Worm (Caenorhabditis elegans) whole organism, L1 larva: ENCODE measurements around the gene ZK1193.2.

Experiments
- C04F5.9 ChIP-seq: sonication (generic microtip); optimal IDR thresholded peaks from 2 replicates; lab custom pipeline; 2016; ENCODE audit warnings: missing genetic modification characterization, missing compliant biosample characterization
- C34B4.2 ChIP-seq: sonication (generic microtip); optimal IDR thresholded peaks from 2 replicates; lab custom pipeline; 2017; ENCODE audit warnings: mild to moderate bottlenecking, missing genetic modification characterization, missing compliant biosample characterization
- F16B12.6 ChIP-seq: fragments of 150-350 bp; optimal IDR thresholded peaks from 2 replicates; lab custom pipeline; 2014; ENCODE audit warnings: missing biosample characterization, missing genetic modification characterization
- aha-1 ChIP-seq: fragments of 150-350 bp; optimal IDR thresholded peaks from 2 replicates; lab custom pipeline; 2014; ENCODE audit warnings: missing biosample characterization, missing genetic modification characterization
- ama-1 ChIP-seq: fragments of 150-350 bp; optimal IDR thresholded peaks from 2 replicates; lab custom pipeline; 2014
- blmp-1 ChIP-seq: fragments of 150-350 bp; optimal IDR thresholded peaks from 2 replicates; lab custom pipeline; 2014; ENCODE audit warnings: missing biosample characterization, missing genetic modification characterization
- ceh-8 ChIP-seq: fragments of 200-800 bp; sonication (Bioruptor generic); optimal IDR thresholded peaks from 2 replicates; lab custom pipeline; 2018; ENCODE audit warnings: mild to moderate bottlenecking, missing genetic modification characterization, moderate library complexity, missing compliant biosample characterization
- ceh-82 ChIP-seq, 3 experiments: fragments of 150-350 bp in 1 of 3; sonication (generic microtip) in 2 of 3; optimal IDR thresholded peaks; 2 replicates each; lab custom pipeline; 2014 to 2017; ENCODE audit warnings: missing biosample characterization in 3 of 3, missing genetic modification characterization in 3 of 3
- ceh-88 ChIP-seq: fragments of 200-800 bp; sonication (Bioruptor generic); IDR thresholded peaks from 2 replicates; pipeline ENCODE4 v1.3.6; 2022; ENCODE audit warnings: missing genetic modification characterization, missing compliant biosample characterization
- ceh-90 ChIP-seq: sonication (generic microtip); optimal IDR thresholded peaks from 2 replicates; lab custom pipeline; 2016; ENCODE audit warnings: missing genetic modification characterization, missing compliant biosample characterization
- dpl-1 ChIP-seq, 3 experiments: fragments of 150-350 bp in 2 of 3; sonication (generic microtip) in 1 of 3; optimal IDR thresholded peaks; 2 replicates each; lab custom pipeline; 2014 to 2017; ENCODE audit warnings: missing biosample characterization in 3 of 3, missing genetic modification characterization in 3 of 3, missing genetic modification reagents in 3 of 3
- efl-1 ChIP-seq, 4 experiments: fragments of 150-350 bp; optimal IDR thresholded peaks in 3 of 4; peaks in 1 of 4; 1 replicate in 1 of 4; 2 replicates in 3 of 4; lab custom pipeline; 2014; ENCODE audit warnings: missing biosample characterization in 2 of 4, missing genetic modification characterization in 2 of 4, missing genetic modification reagents in 2 of 4
- efl-3 ChIP-seq: fragments of 200-800 bp; sonication (Bioruptor generic); optimal IDR thresholded peaks from 2 replicates; lab custom pipeline; 2018; ENCODE audit warnings: mild to moderate bottlenecking, missing genetic modification characterization, missing compliant biosample characterization
- elt-3 ChIP-seq, 6 experiments: fragments of 150-350 bp in 1 of 6; sonication (generic microtip); optimal IDR thresholded peaks; 2 replicates each; lab custom pipeline; 2017 to 2018; ENCODE audit warnings: missing biosample characterization in 6 of 6, missing genetic modification characterization in 6 of 6, inconsistent platforms in 1 of 6
- ets-5 ChIP-seq: fragments of 200-800 bp; sonication (Bioruptor generic); IDR thresholded peaks from 2 replicates; pipeline ENCODE4 v1.3.6; 2022; ENCODE audit warnings: missing genetic modification characterization, missing compliant biosample characterization
- fkh-4 ChIP-seq: sonication (generic microtip); optimal IDR thresholded peaks from 2 replicates; lab custom pipeline; 2016; ENCODE audit warnings: missing compliant biosample characterization, missing genetic modification characterization, borderline replicate concordance
- fkh-8 ChIP-seq: sonication (generic microtip); optimal IDR thresholded peaks from 2 replicates; lab custom pipeline; 2016; ENCODE audit warnings: mild to moderate bottlenecking, missing genetic modification characterization, missing compliant biosample characterization
- fos-1 ChIP-seq: fragments of 150-350 bp; optimal IDR thresholded peaks from 2 replicates; lab custom pipeline; 2014; ENCODE audit warnings: missing biosample characterization, missing genetic modification characterization
- hlh-17 ChIP-seq: fragments of 200-800 bp; sonication (Bioruptor generic); optimal IDR thresholded peaks from 2 replicates; lab custom pipeline; 2018; ENCODE audit warnings: missing genetic modification characterization, mild to moderate bottlenecking, missing compliant biosample characterization, moderate library complexity, borderline replicate concordance
- hpl-2 ChIP-seq: fragments of 150-350 bp; optimal IDR thresholded peaks from 2 replicates; lab custom pipeline; 2014; ENCODE audit warnings: missing biosample characterization, missing genetic modification reagents, missing genetic modification characterization
- isw-1 ChIP-seq: fragments of 200-800 bp; sonication (Bioruptor generic); IDR thresholded peaks from 2 replicates; pipeline ENCODE4 v1.3.6; 2022; ENCODE audit warnings: missing genetic modification characterization, missing compliant biosample characterization
- lin-13 ChIP-seq: fragments of 150-350 bp; optimal IDR thresholded peaks from 2 replicates; lab custom pipeline; 2014; ENCODE audit warnings: missing biosample characterization, missing genetic modification reagents, missing genetic modification characterization
- lin-15B ChIP-seq: fragments of 150-350 bp; sonication (generic microtip); optimal IDR thresholded peaks from 3 replicates; lab custom pipeline; 2014; ENCODE audit warnings: missing biosample characterization, missing genetic modification characterization
- lin-35 ChIP-seq, 2 experiments: fragments of 150-350 bp; optimal IDR thresholded peaks; 2 replicates each; lab custom pipeline; 2014; ENCODE audit warnings: missing biosample characterization in 2 of 2, missing genetic modification characterization in 2 of 2, missing genetic modification reagents in 2 of 2
- lir-3 ChIP-seq: sonication (generic microtip); optimal IDR thresholded peaks from 2 replicates; lab custom pipeline; 2016; ENCODE audit warnings: mild to moderate bottlenecking, missing genetic modification characterization, moderate library complexity, missing compliant biosample characterization; ENCODE audit not compliant: poor library complexity
- mab-9 ChIP-seq: fragments of 200-800 bp; sonication (Bioruptor generic); IDR thresholded peaks from 2 replicates; pipeline ENCODE4 v1.3.6; 2022; ENCODE audit warnings: missing genetic modification reagents, missing genetic modification characterization, missing compliant biosample characterization
- mdl-1 ChIP-seq, 2 experiments: fragments of 150-350 bp; optimal IDR thresholded peaks; 2 replicates each; lab custom pipeline; 2014 to 2017; ENCODE audit warnings: missing biosample characterization in 2 of 2, missing genetic modification characterization in 2 of 2, inconsistent platforms in 1 of 2
- mep-1 ChIP-seq: fragments of 150-350 bp; optimal IDR thresholded peaks from 2 replicates; lab custom pipeline; 2014; ENCODE audit warnings: missing biosample characterization, missing genetic modification characterization
- nhr-19 ChIP-seq: fragments of 200-800 bp; sonication (Bioruptor generic); conservative IDR thresholded peaks from 2 replicates; pipeline ENCODE4 v1.3.6; 2022; ENCODE audit warnings: missing genetic modification characterization, missing compliant biosample characterization
- nhr-20 ChIP-seq: sonication (generic microtip); optimal IDR thresholded peaks from 2 replicates; lab custom pipeline; 2016; ENCODE audit warnings: mild to moderate bottlenecking, missing genetic modification characterization, missing compliant biosample characterization
- nhr-237 ChIP-seq: fragments of 150-350 bp; optimal IDR thresholded peaks from 2 replicates; lab custom pipeline; 2014; ENCODE audit warnings: missing biosample characterization, missing genetic modification characterization
- nhr-28 ChIP-seq: fragments of 150-350 bp; optimal IDR thresholded peaks from 2 replicates; lab custom pipeline; 2014; ENCODE audit warnings: missing biosample characterization, missing genetic modification characterization
- nhr-47 ChIP-seq: sonication (generic microtip); optimal IDR thresholded peaks from 2 replicates; lab custom pipeline; 2016; ENCODE audit warnings: mild to moderate bottlenecking, missing genetic modification characterization, moderate library complexity, missing compliant biosample characterization
- nhr-71 ChIP-seq: sonication (generic microtip); optimal IDR thresholded peaks from 2 replicates; lab custom pipeline; 2016; ENCODE audit warnings: mild to moderate bottlenecking, missing genetic modification characterization, moderate library complexity, missing compliant biosample characterization
- nhr-76 ChIP-seq: sonication (generic microtip); optimal IDR thresholded peaks from 2 replicates; lab custom pipeline; 2017; ENCODE audit warnings: missing biosample characterization, missing genetic modification characterization
- nhr-84 ChIP-seq: sonication (generic microtip); optimal IDR thresholded peaks from 2 replicates; lab custom pipeline; 2017; ENCODE audit warnings: missing biosample characterization, missing genetic modification characterization
- nhr-85 ChIP-seq: sonication (generic microtip); peaks from one replicate; lab custom pipeline; 2016; ENCODE audit warnings: missing genetic modification characterization, inconsistent platforms, missing compliant biosample characterization
- snpc-4 ChIP-seq: fragments of 150-350 bp; optimal IDR thresholded peaks from 2 replicates; lab custom pipeline; 2014; ENCODE audit warnings: missing biosample characterization, missing genetic modification characterization
- tlp-1 ChIP-seq: fragments of 150-350 bp; optimal IDR thresholded peaks from 2 replicates; lab custom pipeline; 2014; ENCODE audit warnings: missing biosample characterization, missing genetic modification characterization
- unc-30 ChIP-seq: sonication (generic microtip); optimal IDR thresholded peaks from 2 replicates; lab custom pipeline; 2017; ENCODE audit warnings: missing biosample characterization, missing genetic modification characterization
- unc-62 ChIP-seq: fragments of 150-350 bp; optimal IDR thresholded peaks from 2 replicates; lab custom pipeline; 2014; ENCODE audit warnings: missing biosample characterization, missing genetic modification reagents, missing genetic modification characterization
- unc-86 ChIP-seq: sonication (generic microtip); optimal IDR thresholded peaks from 2 replicates; lab custom pipeline; 2016; ENCODE audit warnings: missing genetic modification characterization, missing compliant biosample characterization
- unc-98 ChIP-seq: fragments of 200-800 bp; sonication (Bioruptor generic); IDR thresholded peaks from 2 replicates; pipeline ENCODE4 v1.3.6; 2022; ENCODE audit warnings: missing genetic modification characterization, missing compliant biosample characterization
- vab-15 ChIP-seq: sonication (generic microtip); optimal IDR thresholded peaks from 2 replicates; lab custom pipeline; 2017; ENCODE audit warnings: missing genotype, mild to moderate bottlenecking, missing genetic modification characterization, missing compliant biosample characterization
- xbp-1 ChIP-seq: sonication (generic microtip); optimal IDR thresholded peaks from 2 replicates; lab custom pipeline; 2016; ENCODE audit warnings: missing genetic modification characterization, missing compliant biosample characterization
- ztf-4 ChIP-seq: fragments of 150-350 bp; optimal IDR thresholded peaks from 2 replicates; lab custom pipeline; 2014; ENCODE audit warnings: missing biosample characterization, missing genetic modification characterization

The ZK1193.2 gene

ce11 chrX:421785-422657 lies 3.4 kb downstream of the ZK1193.2 start:
- TF ChIP-seq nhr-85 (tag; lab: Kevin White, UChicago) (no peak), snpc-4 (tag; lab: Kevin White, UChicago) (no peak)

DNA sequence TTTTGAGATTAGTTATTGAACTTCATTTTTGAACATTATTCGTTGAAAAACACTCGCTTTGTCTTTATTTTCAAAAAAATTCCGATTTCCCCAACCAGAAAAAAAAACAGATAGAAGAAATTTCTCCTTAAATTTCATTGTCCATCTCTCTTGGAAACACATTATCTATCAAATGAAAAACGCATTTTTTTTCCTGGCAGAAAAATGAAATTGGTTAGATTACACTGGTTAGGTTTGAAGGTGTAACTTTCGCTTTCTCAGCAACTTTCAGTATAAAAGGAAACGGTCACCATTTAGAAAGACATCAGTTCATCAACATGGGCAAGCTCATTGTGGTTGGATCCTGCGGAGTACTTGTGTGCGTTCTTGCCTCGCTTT lies 4.0 kb downstream of the ZK1193.2 start, which contains the start of gene col-19:
Gene col-19 (plus strand): TSS at position 301 of the 378 bp plus-strand sequence.
- TF ChIP-seq mab-9: no peak
- TF ChIP-seq ztf-4 (tag; lab: Kevin White, UChicago): no peak
- TF ChIP-seq aha-1: no peak
- no peak for TF ChIP-seq mep-1 (tag; lab: Kevin White, UChicago)
- TF ChIP-seq xbp-1 (tag; lab: Kevin White, UChicago): no peak
- TF ChIP-seq unc-86 (tag; lab: Kevin White, UChicago): no peak

DNA sequence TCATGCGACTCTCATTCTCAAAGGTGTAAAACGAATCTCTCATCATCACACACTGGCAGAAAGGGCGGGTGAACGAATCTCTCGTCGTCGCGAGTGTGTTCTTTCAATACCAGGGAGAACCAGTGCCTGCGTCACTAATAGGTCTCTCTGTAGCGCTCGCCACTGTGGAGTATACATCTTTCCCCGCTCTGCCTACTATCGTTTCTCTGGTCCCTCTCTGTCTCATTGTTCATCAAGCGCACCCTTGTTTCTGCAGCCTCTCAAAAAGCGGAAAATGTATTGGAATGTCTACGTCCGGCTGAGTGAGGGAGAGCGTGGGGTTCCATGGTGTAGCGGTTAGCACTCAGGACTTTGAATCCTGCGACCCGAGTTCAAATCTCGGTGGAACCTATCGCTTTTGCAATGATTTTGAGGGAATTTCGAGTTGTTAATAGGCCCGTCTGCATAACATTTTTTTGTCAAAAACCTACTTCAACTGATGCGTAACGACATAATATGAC lies 15.3 kb downstream of the ZK1193.2 start:
- TF ChIP-seq C34B4.2 (tag; lab: Kevin White, UChicago) (no peak), isw-1 (GFP tag; lab: Robert Waterston, UW) (peak; percentile 53), ceh-82 (tag; optimal IDR thresholded peaks at IDR 0.05; lab: Kevin White, UChicago) (peak; percentile 77 to 92 (median 86)), lin-35 (GFP tag; optimal IDR thresholded peaks at IDR 0.05; lab: Kevin White, UChicago) (peak; percentile 64 to 82), nhr-85 (tag; lab: Kevin White, UChicago) (peak; percentile 89), fos-1 (tag; lab: Kevin White, UChicago) (peak; percentile 57), unc-62 (GFP tag; lab: Kevin White, UChicago) (no peak), nhr-28 (tag; lab: Kevin White, UChicago) (no peak), unc-98 (GFP tag; lab: Robert Waterston, UW) (peak; percentile 39; the same call in 1 of the 2 replicates), ama-1 (lab: Kevin White, UChicago) (no peak), ceh-90 (no peak), C04F5.9 (peak; percentile 72), fkh-4 (tag; lab: Kevin White, UChicago) (peak; percentile 48), hpl-2 (GFP tag; lab: Kevin White, UChicago) (peak; percentile 84), dpl-1 (GFP tag; optimal IDR thresholded peaks at IDR 0.05; lab: Kevin White, UChicago) (peak in 2 of 3 experiments; percentile 53), fkh-8 (tag; lab: Kevin White, UChicago) (peak; percentile 87), elt-3 (tag; optimal IDR thresholded peaks at IDR 0.05; lab: Kevin White, UChicago) (peak in 3 of 6 experiments; percentile 20 to 79 (median 49)), efl-3 (GFP tag; lab: Kevin White, UChicago) (no peak), nhr-84 (no peak), mab-9 (peak; percentile 57; the same call in 1 of the 2 replicates), efl-1 (optimal IDR thresholded peaks at IDR 0.05; lab: Kevin White, UChicago) (peak; percentile 64 to 68), efl-1 (GFP tag; optimal IDR thresholded peaks at IDR 0.05 in 1 of 2; lab: Kevin White, UChicago) (peak in 1 of 2 experiments; percentile 94), vab-15 (tag; lab: Kevin White, UChicago) (no peak), nhr-20 (tag; lab: Kevin White, UChicago) (peak; percentile 88), mdl-1 (tag; optimal IDR thresholded peaks at IDR 0.05; lab: Kevin White, UChicago) (peak in 1 of 2 experiments; percentile 77), hlh-17 (GFP tag; lab: Kevin White, UChicago) (no peak), ets-5 (GFP tag; lab: Robert Waterston, UW) (no peak), nhr-47 (tag; lab: Kevin White, UChicago) (peak; percentile 97), nhr-76 (tag; lab: Kevin White, UChicago) (peak; percentile 23), nhr-19 (peak; percentile 89), lin-15B (tag; lab: Kevin White, UChicago) (no peak), lir-3 (tag; lab: Kevin White, UChicago) (peak; percentile 78), F16B12.6 (tag; lab: Kevin White, UChicago) (peak; percentile 21), xbp-1 (tag; lab: Kevin White, UChicago) (peak; percentile 76), ceh-8 (GFP tag; lab: Kevin White, UChicago) (peak; percentile 80), tlp-1 (tag; lab: Kevin White, UChicago) (no peak), ceh-88 (GFP tag; lab: Robert Waterston, UW) (peak; percentile 67), lin-13 (GFP tag; lab: Kevin White, UChicago) (peak; percentile 33), unc-30 (tag; lab: Kevin White, UChicago) (no peak), blmp-1 (peak; percentile 39), nhr-71 (peak; percentile 93), nhr-237 (tag; lab: Kevin White, UChicago) (peak; percentile 87)
